Fruit fly (Drosophila melanogaster): ENCODE data around the gene AhcyL2.

Gene AhcyL2

dm6 chr3R:17029796-17030195 lies 47.8 kb upstream of the AhcyL2 start (continued):
- peak; percentile 24; the same call in 1 of the 3 replicates for TF ChIP-seq Mrtf (GFP tag; IDR thresholded peaks at IDR 0.05)
- no peak for TF ChIP-seq trh (GFP tag; optimal IDR thresholded peaks at IDR 0.05)
- TF ChIP-seq Dll (GFP tag; IDR thresholded peaks at IDR 0.05; ENCODE audit: partially characterized antibody), result no peak
- TF ChIP-seq knrl (GFP tag; IDR thresholded peaks at IDR 0.05; ENCODE audit: partially characterized antibody), result no peak
- no peak for TF ChIP-seq chinmo (GFP tag; IDR thresholded peaks at IDR 0.05; ENCODE audit: partially characterized antibody)
- 0 out of 3 replicates have a peak, but pooled peaks have one; percentile 23 for TF ChIP-seq zen2 (GFP tag; IDR thresholded peaks at IDR 0.05; ENCODE audit: partially characterized antibody)
- TF ChIP-seq CG33557 (GFP tag; optimal IDR thresholded peaks at IDR 0.05), result no peak
- no peak for TF ChIP-seq CG15514 (GFP tag; optimal IDR thresholded peaks at IDR 0.05)
- TF ChIP-seq CG30020 (tag; optimal IDR thresholded peaks at IDR 0.05), result no peak
- peak; percentile 14 for TF ChIP-seq ewg (GFP tag; optimal IDR thresholded peaks at IDR 0.05)
- TF ChIP-seq cas (GFP tag; IDR thresholded peaks at IDR 0.05), result no peak
- no peak for TF ChIP-seq GATAe (GFP tag; conservative IDR thresholded peaks at IDR 0.05)
- no peak for TF ChIP-seq CG9797 (GFP tag; optimal IDR thresholded peaks at IDR 0.05)

DNA sequence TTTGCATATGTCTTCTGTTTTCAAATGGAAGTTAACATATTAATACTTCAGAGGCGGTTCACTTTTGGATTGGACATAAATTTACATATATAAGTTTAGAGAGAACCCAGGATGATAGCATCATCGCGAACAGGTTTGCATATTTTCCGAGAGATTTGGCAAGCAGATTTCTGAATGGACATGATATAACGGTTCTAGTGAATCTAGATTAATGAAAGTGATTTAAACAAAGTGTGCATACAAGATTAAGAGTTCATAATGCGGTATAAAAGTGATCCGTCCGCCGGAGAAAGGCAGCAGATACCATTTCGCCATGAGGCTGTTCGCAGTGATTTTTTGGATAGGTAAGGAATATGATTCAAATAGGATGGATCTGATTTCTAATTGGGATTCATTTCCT lies 46.4 kb upstream of the AhcyL2 start, which contains the start of gene CG5225:
CG5225 (plus strand) TSS at position 301 of the 400 bp plus-strand sequence.
- TF ChIP-seq Drgx (GFP tag; IDR thresholded peaks at IDR 0.05), result no peak
- TF ChIP-seq CG17802 (tag; optimal IDR thresholded peaks at IDR 0.05), result no peak
- no peak for TF ChIP-seq fd3F (GFP tag; optimal IDR thresholded peaks at IDR 0.05)
- no peak for TF ChIP-seq cato (GFP tag; optimal IDR thresholded peaks at IDR 0.05; ENCODE audit: borderline replicate concordance)
- TF ChIP-seq CG16815 (GFP tag; optimal IDR thresholded peaks at IDR 0.05), result no peak
- no peak for TF ChIP-seq dm (GFP tag; optimal IDR thresholded peaks at IDR 0.05)
- TF ChIP-seq esg (GFP tag; conservative IDR thresholded peaks at IDR 0.05), result no peak
- TF ChIP-seq CG4404 (GFP tag; IDR thresholded peaks at IDR 0.05), result no peak
- TF ChIP-seq CG15514 (GFP tag; optimal IDR thresholded peaks at IDR 0.05), result no peak
- TF ChIP-seq Ets65A (GFP tag), result no peak
- TF ChIP-seq CG32532 (GFP tag; IDR thresholded peaks at IDR 0.05), result no peak

- TF ChIP-seq CTCF (GFP tag; optimal IDR thresholded peaks at IDR 0.05), result peak; percentile 56
- no peak for TF ChIP-seq Gug (GFP tag; IDR thresholded peaks at IDR 0.05)
- peak; percentile 27; the same call in 1 of the 3 replicates for TF ChIP-seq CG14050 (GFP tag; IDR thresholded peaks at IDR 0.05)
- peak; percentile 76 for TF ChIP-seq wek (GFP tag; optimal IDR thresholded peaks at IDR 0.05)
- TF ChIP-seq lilli (GFP tag; optimal IDR thresholded peaks at IDR 0.05), result no peak
- TF ChIP-seq maf-S (GFP tag; optimal IDR thresholded peaks at IDR 0.05), result no peak
- peak in 1 of 2 experiments; percentile 69 for TF ChIP-seq crp (GFP tag; optimal IDR thresholded peaks at IDR 0.05)
- no peak for TF ChIP-seq fd3F (GFP tag; optimal IDR thresholded peaks at IDR 0.05)
- peak; percentile 84; the same call in 1 of the 2 replicates for TF ChIP-seq CG31441 (GFP tag; IDR thresholded peaks at IDR 0.05)
- no peak for TF ChIP-seq Eip74EF (GFP tag; optimal IDR thresholded peaks at IDR 0.05)
- peak; percentile 76 for TF ChIP-seq BtbVII (GFP tag; optimal IDR thresholded peaks at IDR 0.05)
- peak; percentile 26 for TF ChIP-seq CG10654 (GFP tag; optimal IDR thresholded peaks at IDR 0.05)
- TF ChIP-seq phol (tag; optimal IDR thresholded peaks at IDR 0.05), result peak; percentile 77
- no peak for TF ChIP-seq CG6272 (GFP tag; IDR thresholded peaks at IDR 0.05)
- peak; percentile 74 for TF ChIP-seq CG2202 (tag; optimal IDR thresholded peaks at IDR 0.05)
- TF ChIP-seq oc (tag; optimal IDR thresholded peaks at IDR 0.05), result peak; percentile 62
- TF ChIP-seq Nf-YA (GFP tag; IDR thresholded peaks at IDR 0.05), result peak; percentile 49; the same call in 1 of the 2 replicates
- no peak for TF ChIP-seq CG17612 (GFP tag; IDR thresholded peaks at IDR 0.05)
- TF ChIP-seq so (GFP tag; IDR thresholded peaks at IDR 0.05), result 0 out of 3 replicates have a peak, but pooled peaks have one; percentile 32
- TF ChIP-seq fd96Cb (tag; optimal IDR thresholded peaks at IDR 0.05), result no peak
- TF ChIP-seq CG17385 (GFP tag; optimal IDR thresholded peaks at IDR 0.05), result peak; percentile 74
- TF ChIP-seq CG11695 (GFP tag; IDR thresholded peaks at IDR 0.05), result no peak
- TF ChIP-seq slp2 (GFP tag; optimal IDR thresholded peaks at IDR 0.05), result peak; percentile 46
- peak; percentile 18 for TF ChIP-seq Mad (GFP tag; optimal IDR thresholded peaks at IDR 0.05)
- 0 out of 4 replicates have a peak, but pooled peaks have one; percentile 38 for TF ChIP-seq chinmo (GFP tag; IDR thresholded peaks at IDR 0.05; ENCODE audit: partially characterized antibody)
- peak; percentile 37 for TF ChIP-seq CG4820 (GFP tag; optimal IDR thresholded peaks at IDR 0.05)
- TF ChIP-seq cwo (GFP tag; optimal IDR thresholded peaks at IDR 0.05), result peak; percentile 37
- peak; percentile 29; the same call in 1 of the 3 replicates for TF ChIP-seq knrl (GFP tag; IDR thresholded peaks at IDR 0.05; ENCODE audit: partially characterized antibody)
These were observed 39.0 kb upstream of the AhcyL2 start, which contains the start of gene Adsl for dm6 chr3R:17020956-17021355. Gene Adsl (minus strand): TSS chr3R:17021120.

Data from whole organism, embryonic.